Fruit fly (Drosophila melanogaster) whole organism, embryonic: ENCODE measurements around the gene Cad74A.

ENCODE experiments used
- CG11723 ChIP-seq: fragments of 200-800 bp; sonication (Bioruptor generic); optimal IDR thresholded peaks from 2 replicates; lab custom pipeline; 2017; ENCODE audit warnings: missing biosample characterization, mild to moderate bottlenecking, missing genetic modification characterization
- CG14667 ChIP-seq: fragments of 200-800 bp; sonication (Bioruptor generic); IDR thresholded peaks from 2 replicates; pipeline ENCODE4 v1.3.6; 2022; ENCODE audit warnings: missing biosample characterization, missing genetic modification characterization
- CG15696 ChIP-seq: fragments of 200-800 bp; sonication (Bioruptor generic); optimal IDR thresholded peaks from 2 replicates; lab custom pipeline; 2019; ENCODE audit warnings: missing biosample characterization, mild to moderate bottlenecking, missing genetic modification characterization, moderate library complexity
- CG16813 ChIP-seq: fragments of 200-800 bp; sonication (Bioruptor generic); IDR thresholded peaks from 3 replicates; pipeline ENCODE4 v1.3.6; 2022; ENCODE audit warnings: missing biosample characterization, missing genetic modification characterization; ENCODE audit not compliant: partially characterized antibody
- CG17802 ChIP-seq: fragments of 200-800 bp; sonication (Bioruptor generic); optimal IDR thresholded peaks from 2 replicates; lab custom pipeline; 2018; ENCODE audit warnings: missing biosample characterization, mild to moderate bottlenecking, missing genetic modification characterization, moderate library complexity
- CG31388 ChIP-seq: fragments of 200-800 bp; sonication (Bioruptor generic); optimal IDR thresholded peaks from 2 replicates; lab custom pipeline; 2016; ENCODE audit warnings: missing biosample characterization, missing genetic modification characterization
- CG32772 ChIP-seq: fragments of 200-800 bp; sonication (Bioruptor generic); IDR thresholded peaks from 2 replicates; pipeline ENCODE4 v1.3.6; 2022; ENCODE audit warnings: missing biosample characterization, missing genetic modification characterization
- CG9797 ChIP-seq: fragments of 200-800 bp; sonication (Bioruptor generic); optimal IDR thresholded peaks from 3 replicates; lab custom pipeline; 2018; ENCODE audit warnings: missing biosample characterization, mild to moderate bottlenecking, missing genetic modification characterization
- D19B ChIP-seq: fragments of 200-800 bp; sonication (Bioruptor generic); optimal IDR thresholded peaks from 2 replicates; lab custom pipeline; 2017; ENCODE audit warnings: missing biosample characterization, mild to moderate bottlenecking, missing genetic modification characterization
- abd-A ChIP-seq: fragments of 200-800 bp; sonication (Bioruptor generic); optimal IDR thresholded peaks from 3 replicates; lab custom pipeline; 2019; ENCODE audit warnings: missing biosample characterization, mild to moderate bottlenecking, missing genetic modification characterization, moderate library complexity
- caup ChIP-seq: fragments of 200-800 bp; sonication (Bioruptor generic); optimal IDR thresholded peaks from 3 replicates; lab custom pipeline; 2017; ENCODE audit warnings: missing biosample characterization, mild to moderate bottlenecking, missing genetic modification characterization, moderate library complexity; ENCODE audit not compliant: severe bottlenecking
- sob ChIP-seq: fragments of 200-800 bp; sonication (Bioruptor generic); IDR thresholded peaks from 2 replicates; pipeline ENCODE4 v1.3.6; 2022; ENCODE audit warnings: missing biosample characterization, missing genetic modification characterization
- usp ChIP-seq: fragments of >200 bp; optimal IDR thresholded peaks from 2 replicates; lab custom pipeline; 2017; ENCODE audit warnings: missing biosample characterization, missing genetic modification characterization

dm6 chr3L:17407073-17407472 is 27.7 kb upstream of the Cad74A start:
- TF ChIP-seq CG14667 (GFP tag; lab: Robert Waterston, UW) (no peak), sob (GFP tag; lab: Robert Waterston, UW) (no peak), CG17802 (tag; lab: Kevin White, UChicago) (no peak), CG31388 (GFP tag; lab: Kevin White, UChicago) (no peak), CG9797 (GFP tag; lab: Kevin White, UChicago) (no peak), D19B (no peak), CG15696 (no peak), usp (no peak), CG16813 (no peak), CG32772 (GFP tag; lab: Robert Waterston, UW) (no peak), abd-A (tag; lab: Kevin White, UChicago) (peak; percentile 7), caup (no peak), CG11723 (GFP tag; lab: Kevin White, UChicago) (no peak)
